Fruit fly (Drosophila melanogaster): ENCODE data around the gene CG8086.

Gene CG8086

dm6 chr2L:8212666-8213270 is 44.5 kb downstream of the CG8086 start, which contains the start of the genes CG8372 and CG8360 (continued):
- TF ChIP-seq hth (optimal IDR thresholded peaks at IDR 0.05) (no peak), lbe (GFP tag; optimal IDR thresholded peaks at IDR 0.05) (peak; percentile 99), C15 (GFP tag; IDR thresholded peaks at IDR 0.05) (peak; percentile 97), CG3726 (GFP tag; IDR thresholded peaks at IDR 0.05) (peak; percentile 98), sima (GFP tag; optimal IDR thresholded peaks at IDR 0.05) (peak; percentile 95), CG4424 (GFP tag; optimal IDR thresholded peaks at IDR 0.05) (peak; percentile 99), hkb (optimal IDR thresholded peaks at IDR 0.05) (no peak), hkb (GFP tag; IDR thresholded peaks at IDR 0.05) (peak; percentile 99), ato (GFP tag; IDR thresholded peaks at IDR 0.05; ENCODE audit: partially characterized antibody) (peak; percentile 44; the same call in 1 of the 2 replicates), CG8290 (GFP tag; optimal IDR thresholded peaks at IDR 0.05) (peak; percentile 98), CG8290 (tag; optimal IDR thresholded peaks at IDR 0.05) (peak; percentile 89 to 97), Tbp (GFP tag; optimal IDR thresholded peaks at IDR 0.05) (no peak), cad (GFP tag; optimal IDR thresholded peaks at IDR 0.05) (peak; percentile 39), CG11398 (GFP tag; optimal IDR thresholded peaks at IDR 0.05) (peak; percentile 99), CG7271 (tag; optimal IDR thresholded peaks at IDR 0.05) (peak; percentile 96), rib (GFP tag; IDR thresholded peaks at IDR 0.05) (peak; percentile 99), Hand (GFP tag; optimal IDR thresholded peaks at IDR 0.05) (peak; percentile 97), Abd-B (GFP tag; optimal IDR thresholded peaks at IDR 0.05) (peak; percentile 98), ssp (GFP tag; IDR thresholded peaks at IDR 0.05) (peak; percentile 94), Nf-YC (tag; optimal IDR thresholded peaks at IDR 0.05) (peak; percentile 92), CG17912 (GFP tag; optimal IDR thresholded peaks at IDR 0.05) (peak; percentile 94), sisA (GFP tag; IDR thresholded peaks at IDR 0.05) (peak; percentile 99), dan (GFP tag; IDR thresholded peaks at IDR 0.05) (peak; percentile 96), CG12391 (tag; optimal IDR thresholded peaks at IDR 0.05) (peak; percentile 99), pros (GFP tag; optimal IDR thresholded peaks at IDR 0.05) (peak; percentile 65), cas (GFP tag; IDR thresholded peaks at IDR 0.05) (peak; percentile 97), Meics (GFP tag; optimal IDR thresholded peaks at IDR 0.05) (peak; percentile 98), az2 (GFP tag; optimal IDR thresholded peaks at IDR 0.05) (peak; percentile 99), lola (GFP tag; optimal IDR thresholded peaks at IDR 0.05) (peak in 1 of 3 experiments; percentile 98), Taf1 (GFP tag; IDR thresholded peaks at IDR 0.05) (peak; percentile 98), H15 (GFP tag; IDR thresholded peaks at IDR 0.05) (peak; percentile 99), da (GFP tag; optimal IDR thresholded peaks at IDR 0.05) (peak; percentile 98), inv (GFP tag; IDR thresholded peaks at IDR 0.05; ENCODE audit: partially characterized antibody) (peak; percentile 46; the same call in 1 of the 2 replicates), grau (tag; optimal IDR thresholded peaks at IDR 0.05) (peak; percentile 97), CG12769 (tag; optimal IDR thresholded peaks at IDR 0.05) (peak; percentile 98), CG15514 (GFP tag; optimal IDR thresholded peaks at IDR 0.05) (peak; percentile 96), Blimp-1 (GFP tag; optimal IDR thresholded peaks at IDR 0.05) (peak; percentile 97), sr (GFP tag; IDR thresholded peaks at IDR 0.05) (peak; percentile 97), CG7928 (GFP tag; optimal IDR thresholded peaks at IDR 0.05) (peak; percentile 83), CG4820 (GFP tag; optimal IDR thresholded peaks at IDR 0.05) (peak; percentile 99), sc (optimal IDR thresholded peaks at IDR 0.05) (no peak), sc (GFP tag; optimal IDR thresholded peaks at IDR 0.05) (peak; percentile 96), cato (GFP tag; optimal IDR thresholded peaks at IDR 0.05; ENCODE audit: borderline replicate concordance) (peak; percentile 98), NK7.1 (GFP tag; optimal IDR thresholded peaks at IDR 0.05) (peak; percentile 98), Chrac-16 (GFP tag; optimal IDR thresholded peaks at IDR 0.05) (peak; percentile 99), CG11247 (GFP tag; IDR thresholded peaks at IDR 0.05) (peak; percentile 99), pzg (GFP tag; optimal IDR thresholded peaks at IDR 0.05) (peak; percentile 74), CG13296 (GFP tag; optimal IDR thresholded peaks at IDR 0.05) (peak; percentile 98), ash1 (GFP tag; optimal IDR thresholded peaks at IDR 0.05) (peak; percentile 95), CG33213 (GFP tag; optimal IDR thresholded peaks at IDR 0.05) (peak; percentile 99), CG2116 (GFP tag; optimal IDR thresholded peaks at IDR 0.05) (peak; percentile 91)

Data from whole organism, embryonic.